Worm (Caenorhabditis elegans): ENCODE measurements around the gene col-145.

The col-145 gene

DNA sequence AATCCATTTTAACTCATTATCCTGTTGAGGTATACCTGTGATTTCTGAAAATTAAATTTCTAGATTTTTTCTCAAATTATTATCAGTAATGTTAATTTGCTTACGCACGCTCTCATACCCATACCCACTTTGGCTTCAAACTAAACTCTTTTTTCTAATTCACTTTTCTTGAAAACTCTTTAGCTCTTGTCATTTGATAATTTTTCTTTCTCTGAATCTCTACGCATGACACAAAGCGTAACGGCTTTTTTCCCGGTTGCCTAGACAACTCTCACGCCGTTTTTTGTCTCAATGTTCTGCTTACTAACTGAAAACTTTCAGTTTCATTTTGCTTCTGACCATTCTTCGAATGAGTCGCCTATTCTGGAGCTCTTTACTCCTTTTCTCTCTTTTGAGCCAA is 28.9 kb downstream of the col-145 start, which contains the start of gene B0222.1 (continued):
- TF ChIP-seq C16A3.4 (tag; optimal IDR thresholded peaks at IDR 0.05), result no peak
- TF ChIP-seq nhr-76 (tag; optimal IDR thresholded peaks at IDR 0.05), result no peak
- no peak for TF ChIP-seq skn-1 (tag; optimal IDR thresholded peaks at IDR 0.05)
- TF ChIP-seq xbp-1 (tag; optimal IDR thresholded peaks at IDR 0.05), result no peak
- peak; percentile 29 for TF ChIP-seq dsc-1 (tag; optimal IDR thresholded peaks at IDR 0.05)
- TF ChIP-seq isw-1 (GFP tag; IDR thresholded peaks at IDR 0.05), result no peak
- TF ChIP-seq fkh-8 (tag; optimal IDR thresholded peaks at IDR 0.05), result peak; percentile 95
- no peak for TF ChIP-seq hlh-4 (tag; optimal IDR thresholded peaks at IDR 0.05)
- TF ChIP-seq hlh-17 (GFP tag; optimal IDR thresholded peaks at IDR 0.05; ENCODE audit: borderline replicate concordance), result no peak
- TF ChIP-seq lsy-2 (tag; optimal IDR thresholded peaks at IDR 0.05), result no peak
- TF ChIP-seq lin-35 (GFP tag; optimal IDR thresholded peaks at IDR 0.05), result no peak

DNA sequence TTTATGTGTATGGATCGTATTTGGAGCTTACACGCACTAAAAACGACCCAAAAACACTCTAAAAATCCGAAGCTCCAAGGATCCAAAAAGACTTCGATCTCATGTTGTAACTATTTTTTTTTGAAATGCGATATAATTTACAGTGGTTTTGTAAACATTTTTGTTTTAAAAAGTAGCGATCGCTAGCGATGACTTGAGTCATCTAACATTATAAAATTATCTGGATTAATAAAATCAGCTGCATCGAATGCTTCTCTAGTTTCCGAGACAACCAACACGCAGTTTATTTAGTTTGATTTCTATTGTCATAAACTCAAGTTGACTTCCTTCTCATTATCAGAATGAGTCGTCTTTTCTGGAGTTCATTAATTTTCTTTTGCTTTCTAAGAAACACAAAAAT is 30.8 kb downstream of the col-145 start, which contains the start of gene F21C10.1:
F21C10.1 (plus strand) TSS at position 301 of the 400 bp plus-strand sequence.
- TF ChIP-seq C34B4.2 (tag; optimal IDR thresholded peaks at IDR 0.05), result no peak
- TF ChIP-seq nhr-85 (tag), result no peak
- no peak for TF ChIP-seq nhr-77 (tag; optimal IDR thresholded peaks at IDR 0.05)
- TF ChIP-seq nhr-237 (tag; optimal IDR thresholded peaks at IDR 0.05), result no peak
- no peak for TF ChIP-seq C04F5.9 (tag; optimal IDR thresholded peaks at IDR 0.05)
- no peak for TF ChIP-seq nhr-11 (tag; optimal IDR thresholded peaks at IDR 0.05)
- TF ChIP-seq efl-3 (GFP tag; optimal IDR thresholded peaks at IDR 0.05), result no peak
- TF ChIP-seq unc-130 (tag; optimal IDR thresholded peaks at IDR 0.05), result no peak

DNA sequence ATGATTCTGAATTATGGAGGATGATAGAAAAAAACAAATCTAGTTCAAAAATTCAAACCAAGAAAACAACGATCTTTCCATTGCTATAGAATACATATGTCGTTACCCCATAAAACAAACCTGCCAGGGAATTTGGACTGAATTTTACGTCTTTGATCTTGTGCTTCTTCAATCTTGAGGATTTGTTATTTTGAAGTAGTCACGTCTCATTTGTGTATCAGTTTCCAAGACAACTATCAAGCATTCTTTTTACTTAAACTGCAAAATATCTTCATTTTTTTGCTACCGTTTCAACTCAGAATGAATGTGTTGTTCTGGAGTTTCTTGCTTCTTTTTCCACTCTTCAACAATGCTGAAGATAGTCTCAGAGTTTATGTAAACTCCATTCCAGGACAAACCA is 32.0 kb downstream of the col-145 start, which contains the start of gene F21C10.19:
F21C10.19 (plus strand) TSS at position 301 of the 400 bp plus-strand sequence.
- TF ChIP-seq ama-1 (optimal IDR thresholded peaks at IDR 0.05) (no peak), efl-1 (optimal IDR thresholded peaks at IDR 0.05) (no peak), efl-1 (GFP tag; optimal IDR thresholded peaks at IDR 0.05 in 1 of 2) (peak in 1 of 2 experiments; percentile 60)

DNA sequence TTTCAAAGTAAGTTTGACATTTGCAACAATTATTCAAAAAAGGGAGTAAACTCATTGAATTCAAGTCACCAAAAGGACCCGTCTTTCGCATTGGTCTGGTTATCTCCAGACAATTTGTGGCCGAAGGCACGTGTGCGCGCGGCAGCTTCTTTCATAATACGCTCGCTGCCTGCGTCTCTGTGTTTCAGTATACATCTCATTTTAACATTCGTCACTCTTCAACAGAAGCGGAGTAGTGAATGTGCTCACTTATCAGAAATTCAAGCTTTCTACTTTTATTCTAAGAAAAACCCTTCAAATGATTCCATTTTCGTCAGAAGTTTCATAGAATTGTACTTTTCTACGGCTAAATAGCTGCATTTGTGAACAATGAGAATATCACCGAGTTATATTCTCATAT is 34.2 kb downstream of the col-145 start:
- TF ChIP-seq C04F5.9 (tag; optimal IDR thresholded peaks at IDR 0.05) (no peak), zag-1 (tag; optimal IDR thresholded peaks at IDR 0.05) (no peak), grh-1 (GFP tag; IDR thresholded peaks at IDR 0.05) (no peak), lin-15B (tag; optimal IDR thresholded peaks at IDR 0.05) (no peak), ama-1 (optimal IDR thresholded peaks at IDR 0.05) (no peak), ceh-8 (GFP tag; optimal IDR thresholded peaks at IDR 0.05) (peak; percentile 9), aly-2 (tag; optimal IDR thresholded peaks at IDR 0.05) (no peak), mef-2 (tag; optimal IDR thresholded peaks at IDR 0.05) (peak; percentile 87), nhr-90 (tag; optimal IDR thresholded peaks at IDR 0.05; ENCODE audit: poor library complexity) (no peak), C16A3.4 (tag; optimal IDR thresholded peaks at IDR 0.05) (no peak), ets-5 (GFP tag; IDR thresholded peaks at IDR 0.05) (no peak), mab-9 (GFP tag; IDR thresholded peaks at IDR 0.05) (no peak), nhr-76 (tag; optimal IDR thresholded peaks at IDR 0.05) (no peak), dsc-1 (tag; optimal IDR thresholded peaks at IDR 0.05) (peak; percentile 84), ceh-63 (GFP tag; optimal IDR thresholded peaks at IDR 0.05) (no peak), dpl-1 (GFP tag; optimal IDR thresholded peaks at IDR 0.05) (peak in 1 of 3 experiments; percentile 41), ceh-82 (tag; optimal IDR thresholded peaks at IDR 0.05) (peak; percentile 6 to 54 (median 43)), F16B12.6 (tag; optimal IDR thresholded peaks at IDR 0.05) (no peak), fkh-10 (GFP tag; optimal IDR thresholded peaks at IDR 0.05) (peak; percentile 31), nhr-47 (tag; optimal IDR thresholded peaks at IDR 0.05) (peak; percentile 87), ztf-4 (tag; optimal IDR thresholded peaks at IDR 0.05) (peak; percentile 38), vab-15 (tag; optimal IDR thresholded peaks at IDR 0.05) (no peak), lin-35 (GFP tag; optimal IDR thresholded peaks at IDR 0.05) (peak in 1 of 2 experiments; percentile 42), pqm-1 (tag; optimal IDR thresholded peaks at IDR 0.05) (no peak), C34B4.2 (tag; optimal IDR thresholded peaks at IDR 0.05) (no peak), hpl-2 (GFP tag; optimal IDR thresholded peaks at IDR 0.05) (no peak), unc-98 (GFP tag; IDR thresholded peaks at IDR 0.05) (no peak), egl-13 (tag; optimal IDR thresholded peaks at IDR 0.05) (peak; percentile 76), mep-1 (tag; optimal IDR thresholded peaks at IDR 0.05) (peak; percentile 42), fkh-4 (tag; optimal IDR thresholded peaks at IDR 0.05; ENCODE audit: borderline replicate concordance) (no peak), blmp-1 (tag; optimal IDR thresholded peaks at IDR 0.05) (no peak), ces-1 (GFP tag; optimal IDR thresholded peaks at IDR 0.05) (no peak), hlh-17 (GFP tag; optimal IDR thresholded peaks at IDR 0.05; ENCODE audit: borderline replicate concordance) (no peak), pag-3 (tag; optimal IDR thresholded peaks at IDR 0.05; ENCODE audit: borderline replicate concordance, insufficient read depth) (peak; percentile 35)
